Fruit fly (Drosophila melanogaster) S2 (cell line): ENCODE measurements around the gene CG33639.

Experiments
- CG8478 ChIP-seq: fragments of >200 bp; optimal IDR thresholded peaks from 2 replicates; lab custom pipeline; 2018
- CTCF ChIP-seq, 2 experiments: fragments of >200 bp; optimal IDR thresholded peaks; 2 replicates each; lab custom pipeline; 2018

dm6 chrX:18273180-18274016 is 47.5 kb upstream of the CG33639 start:
- TF ChIP-seq CG8478 (lab: Kevin White, UChicago) (no peak), CTCF (optimal IDR thresholded peaks at IDR 0.05; lab: Kevin White, UChicago) (no peak)
